Fruit fly (Drosophila melanogaster): Measurements from ENCODE around the gene Apc.

Gene Apc

DNA sequence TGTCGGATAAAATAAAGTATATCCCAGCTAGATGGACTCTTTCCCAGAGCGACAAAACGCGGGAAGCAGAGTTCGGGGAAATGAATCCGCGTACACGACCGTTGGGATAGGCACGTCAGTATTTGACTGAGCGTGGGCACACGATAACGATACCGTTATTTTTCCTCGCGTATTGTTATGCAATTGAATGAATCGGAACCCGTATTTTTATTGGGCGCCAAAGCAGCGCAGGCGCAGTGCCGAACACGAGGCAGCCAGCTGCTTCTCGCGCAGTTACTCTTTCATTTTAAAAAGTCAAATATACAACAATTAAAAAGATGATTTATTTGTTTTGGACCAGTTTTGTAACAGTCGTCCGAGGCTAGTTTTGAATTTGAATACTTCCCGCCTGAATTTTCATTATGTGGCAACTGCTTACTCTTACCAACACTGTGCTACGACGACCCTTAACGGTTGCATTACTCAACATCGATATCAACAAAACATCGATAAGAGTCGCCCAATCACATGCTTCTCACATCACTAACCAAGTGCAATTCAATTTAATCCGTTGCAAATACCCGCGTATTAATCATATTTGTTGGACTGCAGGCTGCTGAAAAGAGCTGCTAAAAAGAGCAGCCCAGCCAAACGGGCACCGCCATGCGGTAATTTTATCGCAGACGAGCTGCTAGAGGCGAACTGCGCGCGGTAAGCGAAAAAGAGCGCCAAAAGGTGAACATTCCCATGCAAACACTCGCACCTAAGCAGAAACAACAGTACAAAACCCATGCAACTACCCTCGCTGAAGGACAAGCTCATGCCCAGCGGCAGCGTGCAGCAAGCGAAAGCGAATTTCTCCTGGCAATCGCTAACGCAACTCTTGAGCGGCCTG, 43.2 kb upstream of the Apc start, which contains the start of the genes CG33203 and Doa (continued):
- TF ChIP-seq dm (GFP tag; optimal IDR thresholded peaks at IDR 0.05) (no peak), CG33557 (GFP tag; optimal IDR thresholded peaks at IDR 0.05) (no peak)

DNA sequence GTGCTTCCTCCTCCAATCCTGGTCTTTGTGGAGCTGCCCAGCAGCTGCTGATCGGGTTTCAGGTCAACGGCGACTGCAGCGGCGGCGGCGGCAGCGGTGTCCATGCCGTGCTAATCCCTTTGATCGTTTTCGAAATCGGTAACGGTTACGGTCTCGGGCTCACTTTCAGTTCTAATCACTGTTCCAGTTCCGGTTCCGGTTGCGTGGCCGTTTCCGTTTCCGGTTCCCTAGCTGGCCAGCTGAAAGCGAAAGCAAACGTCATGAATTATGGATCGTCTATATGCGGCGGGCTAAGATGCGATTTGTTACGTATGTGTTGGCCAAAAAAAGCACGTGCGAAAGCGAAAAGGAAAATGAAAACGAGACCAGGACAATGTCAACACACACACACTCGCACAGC, 42.3 kb upstream of the Apc start:
- TF ChIP-seq CG15514 (GFP tag; optimal IDR thresholded peaks at IDR 0.05) (peak; percentile 81), Ets97D (GFP tag; optimal IDR thresholded peaks at IDR 0.05) (peak; percentile 63), CG17612 (GFP tag; IDR thresholded peaks at IDR 0.05) (no peak), CG15479 (GFP tag; optimal IDR thresholded peaks at IDR 0.05) (peak; percentile 16), CG17385 (GFP tag; optimal IDR thresholded peaks at IDR 0.05) (no peak), CG18011 (GFP tag; optimal IDR thresholded peaks at IDR 0.05) (no peak), Sin3A (optimal IDR thresholded peaks at IDR 0.05) (no peak), fd102C (GFP tag; optimal IDR thresholded peaks at IDR 0.05) (peak; percentile 1), CG7271 (tag; optimal IDR thresholded peaks at IDR 0.05) (peak; percentile 87), Ada2b (GFP tag; IDR thresholded peaks at IDR 0.05) (no peak), CG30431 (GFP tag; optimal IDR thresholded peaks at IDR 0.05) (no peak), CG30403 (GFP tag; optimal IDR thresholded peaks at IDR 0.05) (no peak), ci (GFP tag; IDR thresholded peaks at IDR 0.05) (0 out of 3 replicates have a peak, but pooled peaks have one; percentile 26), Med (GFP tag) (peak; percentile 71)

DNA sequence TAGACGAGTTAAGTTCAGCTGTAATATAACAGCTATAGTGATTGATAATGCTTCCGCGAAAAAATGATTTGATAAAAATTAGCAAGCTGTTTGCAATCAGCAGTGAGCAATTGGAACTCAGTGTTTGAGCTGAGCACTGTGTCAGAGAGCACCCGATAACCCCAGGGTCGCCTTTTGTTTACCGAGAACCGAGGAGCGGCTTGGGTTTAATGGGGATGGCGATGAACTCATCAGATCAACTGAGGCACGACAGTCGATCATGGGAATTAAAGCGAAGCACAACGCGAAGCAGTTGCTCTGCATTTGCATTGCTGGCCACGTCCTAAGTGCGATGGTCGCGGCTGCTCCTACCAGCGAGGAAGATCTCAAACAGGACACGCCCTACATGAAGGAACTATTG, 38.9 kb upstream of the Apc start, which contains the start of gene Nepl21:
Gene Nepl21 (plus strand): TSS at position 260 of the 400 bp plus-strand sequence.
- no peak for TF ChIP-seq twi (tag; optimal IDR thresholded peaks at IDR 0.05)
- peak; percentile 37 for TF ChIP-seq CG34376 (GFP tag; optimal IDR thresholded peaks at IDR 0.05)
- peak; percentile 14 for TF ChIP-seq cwo (GFP tag; optimal IDR thresholded peaks at IDR 0.05)

DNA sequence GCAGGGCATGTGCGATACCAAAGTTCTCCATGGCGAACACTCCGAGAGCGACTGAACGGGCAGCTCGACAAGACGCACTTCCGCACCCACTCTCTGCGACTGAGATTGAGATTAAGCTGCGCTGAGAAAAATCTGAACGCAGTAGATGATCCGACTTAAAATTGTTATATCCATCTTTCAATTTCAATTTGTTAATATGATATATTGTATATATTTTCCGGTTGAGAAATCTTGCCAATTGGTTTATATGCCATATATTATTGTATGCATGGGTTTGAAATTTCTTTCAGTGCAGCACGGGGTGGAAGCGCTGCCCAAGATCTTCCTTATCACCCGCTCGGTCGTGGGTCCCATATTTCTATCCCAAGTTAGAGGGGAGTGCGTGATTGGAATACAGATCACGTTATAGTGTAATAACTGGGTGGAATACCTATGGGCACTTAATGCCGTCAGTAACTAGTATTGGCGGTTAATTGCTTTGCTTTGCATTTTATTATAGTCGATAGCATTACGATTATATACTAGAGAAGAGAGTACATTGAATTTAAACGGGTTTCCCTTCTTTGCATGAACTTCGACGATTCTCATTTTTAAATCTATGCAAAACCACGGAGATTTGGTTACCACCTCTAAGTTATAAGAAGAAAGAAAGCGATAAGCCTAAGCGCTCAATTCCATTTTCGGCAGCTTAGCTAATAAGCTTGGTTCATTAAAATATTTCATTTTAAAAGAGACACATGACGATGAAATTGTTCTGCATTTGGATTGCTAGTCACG, 35.7 kb upstream of the Apc start, which contains the start of the genes Nepl19 and Nepl20:
Gene Nepl19 (minus strand): TSS at position 57 of the 777 bp plus-strand sequence.
Gene Nepl20 (plus strand): TSS at position 727 of the 777 bp plus-strand sequence.
- TF ChIP-seq slou (GFP tag; optimal IDR thresholded peaks at IDR 0.05), result no peak
- TF ChIP-seq oc (tag; optimal IDR thresholded peaks at IDR 0.05), result no peak
- TF ChIP-seq mld (GFP tag; IDR thresholded peaks at IDR 0.05; ENCODE audit: partially characterized antibody), result no peak
- TF ChIP-seq BtbVII (GFP tag; optimal IDR thresholded peaks at IDR 0.05), result peak; percentile 75
- peak; percentile 28; the same call in 1 of the 2 replicates for TF ChIP-seq CG43689 (GFP tag; IDR thresholded peaks at IDR 0.05)
- no peak for TF ChIP-seq gfzf (GFP tag; optimal IDR thresholded peaks at IDR 0.05)
- peak; percentile 47 for TF ChIP-seq HLH54F (GFP tag; optimal IDR thresholded peaks at IDR 0.05)
- no peak for TF ChIP-seq B-H2 (GFP tag; optimal IDR thresholded peaks at IDR 0.05)
- TF ChIP-seq CG2199 (GFP tag; IDR thresholded peaks at IDR 0.05), result no peak
- peak; percentile 91 for TF ChIP-seq Ets65A (GFP tag)
- TF ChIP-seq CG4282 (GFP tag; optimal IDR thresholded peaks at IDR 0.05), result no peak
- peak; percentile 61 for TF ChIP-seq CG12659 (GFP tag; optimal IDR thresholded peaks at IDR 0.05)
- TF ChIP-seq Antp (GFP tag; optimal IDR thresholded peaks at IDR 0.05), result peak; percentile 20
- peak; percentile 44 for TF ChIP-seq zfh2 (GFP tag; optimal IDR thresholded peaks at IDR 0.05)
- no peak for TF ChIP-seq eve (GFP tag; optimal IDR thresholded peaks at IDR 0.05)
- TF ChIP-seq ken (GFP tag; IDR thresholded peaks at IDR 0.05), result peak; percentile 64; the same call in 2 of the 3 replicates
- TF ChIP-seq crp (GFP tag; optimal IDR thresholded peaks at IDR 0.05), result peak in 1 of 2 experiments; percentile 9
- TF ChIP-seq CG12942 (GFP tag; optimal IDR thresholded peaks at IDR 0.05), result peak; percentile 58
- no peak for TF ChIP-seq maf-S (GFP tag; optimal IDR thresholded peaks at IDR 0.05)
- TF ChIP-seq CG3407 (GFP tag; optimal IDR thresholded peaks at IDR 0.05), result peak; percentile 52
- peak; percentile 77 for TF ChIP-seq tin (GFP tag; optimal IDR thresholded peaks at IDR 0.05)
- TF ChIP-seq run (tag; optimal IDR thresholded peaks at IDR 0.05), result peak; percentile 37
- TF ChIP-seq CG5180 (GFP tag; optimal IDR thresholded peaks at IDR 0.05), result peak; percentile 54
- peak; percentile 81 for TF ChIP-seq dmrt11E (tag; optimal IDR thresholded peaks at IDR 0.05)
